Worm (Caenorhabditis elegans) whole organism, L4/young adult: ENCODE measurements around the gene rpl-15.
A peak's percentile ranks its signal among the peaks of the same experiment; 100 is the strongest.

Experiments used
- W03F9.2 ChIP-seq: fragments of 150-350 bp; optimal IDR thresholded peaks from 2 replicates; lab custom pipeline; 2014; ENCODE audit warnings: missing biosample characterization, missing genetic modification characterization
- dao-5 ChIP-seq: sonication (generic microtip); optimal IDR thresholded peaks from 2 replicates; lab custom pipeline; 2016; ENCODE audit warnings: missing genotype, missing genetic modification characterization, moderate library complexity, missing compliant biosample characterization
- him-1 ChIP-seq: sonication (generic microtip); optimal IDR thresholded peaks from 2 replicates; lab custom pipeline; 2016; ENCODE audit warnings: missing genotype, missing genetic modification reagents, missing genetic modification characterization, missing compliant biosample characterization

Gene rpl-15

DNA sequence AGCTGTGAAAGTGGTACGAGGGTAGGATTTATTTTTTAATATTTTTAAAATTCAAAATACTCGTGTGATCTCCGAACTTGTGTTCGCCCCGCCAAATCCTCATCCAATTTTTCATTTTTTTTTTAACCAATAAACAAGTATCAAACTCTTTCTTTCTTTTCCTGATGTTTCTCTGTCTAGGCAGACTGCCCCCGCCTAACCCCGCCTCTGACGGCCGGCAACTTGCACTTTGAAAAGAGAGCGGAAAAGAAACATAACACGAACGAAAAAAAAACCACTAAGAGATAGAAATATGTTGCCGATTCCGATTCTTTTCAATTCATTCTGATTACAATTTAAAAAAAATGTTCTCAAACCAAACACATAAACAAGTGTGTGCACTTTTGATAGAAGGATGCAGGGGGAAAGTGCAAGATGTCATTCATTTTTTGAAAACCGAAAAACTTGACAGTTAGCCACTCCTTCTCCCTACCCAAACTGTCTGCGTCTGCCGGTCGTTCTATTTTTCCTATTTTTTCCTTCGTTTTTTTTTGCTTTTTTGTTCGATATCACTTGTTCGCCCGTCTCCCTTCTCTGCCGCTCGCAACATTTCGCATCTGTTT, 28.3 kb downstream of the rpl-15 start:
- TF ChIP-seq him-1 (tag; lab: Kevin White, UChicago) = no peak
- no peak for TF ChIP-seq W03F9.2 (tag; lab: Kevin White, UChicago)
- no peak for TF ChIP-seq dao-5 (tag; lab: Kevin White, UChicago)

DNA sequence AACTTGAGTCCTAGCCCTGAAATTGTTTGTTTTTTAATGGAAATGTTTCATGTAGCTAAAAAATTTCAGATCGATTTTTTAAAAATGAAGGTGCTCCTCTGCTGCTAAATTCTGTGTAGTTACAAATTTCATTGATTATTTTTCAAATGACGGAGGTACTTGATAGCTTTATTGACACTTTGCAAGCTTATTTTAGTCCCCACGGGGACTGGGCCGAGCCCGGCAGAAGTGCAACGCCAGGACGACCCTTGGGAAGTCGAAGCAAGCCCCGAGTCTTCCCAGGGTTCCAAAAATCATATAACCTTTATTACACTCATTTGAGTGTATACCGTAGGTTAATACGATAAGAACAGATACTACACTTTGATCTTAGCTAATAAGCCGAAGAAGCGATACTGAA, 30.5 kb downstream of the rpl-15 start:
- TF ChIP-seq W03F9.2 (tag; lab: Kevin White, UChicago) (no peak), dao-5 (tag; lab: Kevin White, UChicago) (no peak), him-1 (tag; lab: Kevin White, UChicago) (no peak)

DNA sequence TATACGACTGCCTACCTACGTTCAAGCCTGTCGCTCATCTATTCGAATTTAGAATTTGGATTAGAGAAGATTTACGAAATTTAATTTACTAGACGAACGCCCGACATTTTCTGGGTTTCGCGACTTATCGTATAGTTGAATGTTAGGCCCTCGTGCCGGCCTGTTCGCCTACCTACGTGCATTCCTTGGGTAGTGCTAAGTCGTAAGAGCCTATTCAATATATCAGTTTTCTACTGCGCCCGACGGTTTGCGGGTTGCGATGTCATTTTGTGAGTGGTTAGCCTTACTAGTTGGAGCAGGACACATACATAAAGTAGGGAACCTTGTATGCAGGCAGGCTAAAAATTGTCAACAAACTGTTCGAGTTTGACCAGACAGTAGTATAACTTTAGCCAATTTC, 31.4 kb downstream of the rpl-15 start:
- TF ChIP-seq dao-5 (tag; lab: Kevin White, UChicago) = no peak

DNA sequence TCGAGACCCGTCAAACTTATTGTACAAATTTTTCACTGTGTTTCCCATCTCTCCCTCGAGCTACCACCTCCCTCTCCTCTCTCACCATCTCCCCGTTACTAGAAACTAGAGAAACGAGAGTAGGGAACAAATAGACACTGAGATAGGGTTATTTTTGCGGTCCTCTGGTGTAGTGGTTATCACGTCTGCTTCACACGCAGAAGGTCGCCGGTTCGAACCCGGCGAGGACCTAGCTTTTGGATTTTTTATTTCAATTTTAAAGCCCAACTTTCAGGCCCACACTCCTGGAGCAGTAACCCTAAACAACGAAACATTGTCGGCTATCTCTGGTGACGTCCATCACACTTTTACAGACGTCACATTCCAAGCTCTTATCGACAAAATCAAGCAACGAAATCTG, 34.1 kb downstream of the rpl-15 start:
- TF ChIP-seq dao-5 (tag; lab: Kevin White, UChicago) = peak; percentile 48
- no peak for TF ChIP-seq W03F9.2 (tag; lab: Kevin White, UChicago)
- peak; percentile 56 for TF ChIP-seq him-1 (tag; lab: Kevin White, UChicago)

DNA sequence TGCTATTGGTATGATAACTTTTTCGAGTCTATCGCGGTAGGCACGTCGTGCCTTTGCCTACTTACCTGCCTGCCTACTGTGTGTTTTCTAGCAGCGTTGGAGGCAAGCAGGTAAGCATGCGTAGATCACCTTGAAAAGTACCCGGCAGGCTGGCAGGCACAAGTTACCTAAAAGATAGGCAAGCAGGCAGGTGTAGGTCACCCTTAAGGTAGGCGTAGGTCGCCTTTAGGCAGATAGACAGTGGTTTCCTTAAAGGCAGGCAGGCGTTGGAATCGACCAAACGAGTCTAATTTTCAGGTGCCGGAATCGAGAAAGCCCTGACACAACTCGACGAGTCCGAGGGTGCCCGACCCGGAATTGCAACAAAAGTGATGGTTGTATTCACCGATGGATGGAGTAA, 34.6 kb downstream of the rpl-15 start:
- TF ChIP-seq him-1 (tag; lab: Kevin White, UChicago) (no peak), dao-5 (tag; lab: Kevin White, UChicago) (no peak), W03F9.2 (tag; lab: Kevin White, UChicago) (no peak)

DNA sequence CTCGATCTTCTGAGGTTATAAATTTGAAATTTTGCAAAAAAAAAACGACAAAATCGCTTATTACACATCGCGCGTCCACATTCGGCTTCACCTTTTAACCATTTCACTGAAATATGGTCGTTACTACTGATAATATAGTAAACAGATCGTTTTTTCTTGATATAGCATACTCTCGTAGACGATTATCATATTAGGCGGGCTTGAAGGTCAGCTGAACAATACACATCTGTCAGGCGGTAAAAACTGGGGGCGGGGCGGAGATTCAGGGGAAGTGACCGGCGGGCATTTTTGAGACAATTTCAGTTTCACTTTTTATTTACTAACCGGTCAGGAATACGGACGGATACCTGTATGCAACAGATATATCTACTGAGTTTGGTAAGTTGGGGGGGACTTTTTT, 39.1 kb downstream of the rpl-15 start, which contains the start of gene C18H7.1:
TSS of gene C18H7.1 (plus strand) at position 301 of the 400 bp plus-strand sequence.
- TF ChIP-seq him-1 (tag; lab: Kevin White, UChicago) = no peak
- TF ChIP-seq W03F9.2 (tag; lab: Kevin White, UChicago) = no peak
- no peak for TF ChIP-seq dao-5 (tag; lab: Kevin White, UChicago)

DNA sequence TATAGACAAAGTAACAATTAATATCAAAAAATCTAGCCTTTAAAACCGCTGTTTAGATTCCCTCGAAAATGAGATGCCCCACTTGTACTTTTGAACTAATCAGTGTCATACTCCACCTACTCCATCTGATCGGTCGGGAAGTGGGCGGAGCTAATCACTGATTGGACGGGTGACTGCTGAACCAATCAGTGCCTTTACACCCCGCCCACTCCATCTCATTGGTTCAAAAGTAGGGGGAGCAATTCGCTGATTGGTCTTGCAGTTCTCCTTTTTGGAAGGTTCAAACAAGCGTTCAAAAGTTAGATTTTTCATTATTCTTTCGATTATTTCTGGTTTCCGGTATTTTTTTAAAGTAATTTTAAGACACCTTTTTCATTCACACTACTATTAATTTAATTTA, 41.2 kb downstream of the rpl-15 start:
- no peak for TF ChIP-seq W03F9.2 (tag; lab: Kevin White, UChicago)

DNA sequence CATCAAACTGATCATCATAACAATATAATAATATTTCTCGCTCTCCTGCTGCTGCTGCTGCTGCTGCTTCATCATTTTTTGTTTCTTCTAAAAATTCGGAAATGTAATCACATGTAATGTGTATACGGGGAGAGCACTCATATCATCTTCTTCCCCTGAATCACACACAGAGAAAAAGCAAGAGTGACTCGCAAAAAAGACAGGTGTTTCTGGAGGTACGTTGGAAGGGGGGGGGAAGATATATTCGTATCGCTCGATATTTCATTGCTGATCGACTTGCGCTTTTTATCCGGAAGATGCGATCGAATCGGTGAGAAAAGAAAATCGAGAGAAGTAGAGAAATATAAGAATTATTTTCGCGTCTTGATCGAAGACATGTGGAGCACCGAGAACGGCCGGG, 46.7 kb downstream of the rpl-15 start:
- TF ChIP-seq him-1 (tag; lab: Kevin White, UChicago) (no peak), W03F9.2 (tag; lab: Kevin White, UChicago) (no peak), dao-5 (tag; lab: Kevin White, UChicago) (no peak)

DNA sequence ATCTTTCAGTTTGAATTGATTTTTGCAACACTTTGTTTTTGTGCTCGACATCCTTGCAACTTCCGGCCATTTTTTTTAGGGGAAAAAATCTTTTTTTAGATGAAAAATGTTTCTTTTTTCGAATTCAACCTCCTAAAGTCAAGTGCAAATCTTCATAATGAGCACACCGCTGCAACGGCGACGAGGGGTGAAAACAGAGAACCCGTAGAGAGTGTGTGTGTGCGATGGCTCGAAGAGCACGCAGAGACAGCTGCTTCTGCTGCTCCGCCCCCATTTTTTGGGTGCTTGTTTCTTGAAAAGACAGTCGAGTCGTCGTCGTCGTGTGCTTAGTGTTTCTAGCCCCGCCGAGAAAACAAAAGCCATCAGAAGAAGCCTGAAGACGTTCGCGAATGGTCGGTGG, 48.3 kb downstream of the rpl-15 start, which contains the start of gene inx-18:
TSS of gene inx-18 (plus strand) at position 301 of the 400 bp plus-strand sequence.
- TF ChIP-seq him-1 (tag; lab: Kevin White, UChicago) (no peak), dao-5 (tag; lab: Kevin White, UChicago) (no peak), W03F9.2 (tag; lab: Kevin White, UChicago) (no peak)

DNA sequence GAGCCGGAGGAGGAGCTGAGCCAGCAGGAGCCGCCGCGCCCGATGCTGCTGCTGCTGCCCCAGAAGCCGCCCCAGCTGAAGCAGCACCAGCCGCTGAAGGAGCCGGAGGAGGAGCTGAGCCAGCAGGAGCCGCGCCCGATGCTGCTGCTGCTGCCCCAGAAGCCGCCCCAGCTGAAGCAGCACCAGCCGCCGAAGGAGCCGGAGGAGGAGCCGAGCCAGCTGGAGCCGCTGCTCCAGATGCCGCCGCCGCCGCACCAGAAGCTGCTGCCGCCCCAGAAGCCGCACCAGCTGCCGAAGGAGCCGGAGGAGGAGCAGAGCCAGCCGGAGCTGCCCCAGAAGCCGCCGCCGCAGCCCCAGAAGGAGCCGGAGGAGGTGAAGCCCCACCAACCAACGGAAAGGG, 48.9 kb downstream of the rpl-15 start:
- TF ChIP-seq him-1 (tag; lab: Kevin White, UChicago) (no peak), W03F9.2 (tag; lab: Kevin White, UChicago) (no peak), dao-5 (tag; lab: Kevin White, UChicago) (no peak)

DNA sequence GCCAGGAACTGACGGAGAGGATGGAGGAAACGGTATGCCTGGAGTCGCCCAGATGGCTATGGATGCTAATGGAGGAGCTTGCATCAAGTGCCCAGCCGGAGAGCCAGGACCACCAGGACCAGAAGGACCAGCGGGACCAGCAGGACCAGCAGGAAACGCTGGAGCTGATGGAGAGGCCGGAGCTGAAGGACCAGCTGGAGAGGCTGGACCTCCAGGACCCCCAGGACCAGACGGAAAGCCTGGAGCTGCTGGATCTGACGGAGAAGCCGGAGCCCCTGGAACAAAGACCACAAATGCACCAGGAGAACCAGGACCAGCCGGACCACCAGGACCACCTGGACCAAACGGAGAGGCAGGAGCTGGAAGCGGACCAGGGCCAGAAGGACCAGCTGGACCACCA, 49.6 kb downstream of the rpl-15 start:
- no peak for TF ChIP-seq dao-5 (tag; lab: Kevin White, UChicago)
- no peak for TF ChIP-seq W03F9.2 (tag; lab: Kevin White, UChicago)
- TF ChIP-seq him-1 (tag; lab: Kevin White, UChicago) = no peak

DNA sequence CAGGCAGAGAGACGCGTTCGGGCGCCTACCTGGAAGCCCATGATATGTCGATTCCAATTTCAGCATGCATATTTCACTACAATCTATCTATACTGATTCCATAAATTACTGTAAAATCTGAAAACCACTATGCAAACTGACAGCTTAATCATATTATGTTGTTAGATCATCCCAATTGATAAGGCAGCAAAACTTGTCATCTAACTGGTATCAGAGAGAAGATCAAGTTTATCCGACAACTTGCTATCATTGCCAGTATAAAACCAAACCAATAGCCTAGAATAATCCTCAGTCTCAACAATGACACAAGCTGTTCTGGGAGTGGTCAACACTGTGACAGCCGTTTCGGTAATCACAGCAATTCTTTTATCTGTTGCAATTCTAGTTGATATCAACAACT, 50.2 kb downstream of the rpl-15 start, which contains the start of gene col-102:
TSS of gene col-102 (plus strand) at position 301 of the 400 bp plus-strand sequence.
- no peak for TF ChIP-seq W03F9.2 (tag; lab: Kevin White, UChicago)
- no peak for TF ChIP-seq dao-5 (tag; lab: Kevin White, UChicago)
- TF ChIP-seq him-1 (tag; lab: Kevin White, UChicago) = no peak

DNA sequence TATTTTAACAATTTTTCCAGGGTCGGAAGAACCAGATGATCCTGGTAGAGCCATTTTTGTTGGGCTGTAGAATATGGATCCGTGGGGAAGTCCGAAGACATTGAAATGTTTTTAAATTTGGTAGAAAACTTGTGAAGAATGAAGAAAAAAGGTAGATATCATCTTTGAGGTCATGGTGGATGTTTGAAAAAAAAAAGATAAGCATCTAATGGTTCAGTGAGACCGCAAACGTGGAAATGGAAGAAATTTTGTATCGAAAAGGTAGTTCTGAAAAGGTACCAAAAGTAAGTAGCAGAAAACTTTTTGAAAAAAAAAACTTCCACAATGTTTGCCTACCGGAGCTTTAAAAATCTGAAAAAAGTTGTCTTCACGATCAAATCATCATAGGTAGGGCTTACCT, 50.8 kb downstream of the rpl-15 start, which contains the start of gene prmt-4:
TSS of gene prmt-4 (minus strand) at position 101 of the 400 bp plus-strand sequence.
- TF ChIP-seq dao-5 (tag; lab: Kevin White, UChicago) (no peak), W03F9.2 (tag; lab: Kevin White, UChicago) (no peak), him-1 (tag; lab: Kevin White, UChicago) (no peak)
